Fruit fly (Drosophila melanogaster) whole organism, larva: Measurements from ENCODE around the gene Tango6.

ENCODE experiments used
- noc ChIP-seq: fragments of 200-800 bp; sonication (Bioruptor generic); optimal IDR thresholded peaks from 3 replicates; lab custom pipeline; 2019; ENCODE audit warnings: missing biosample characterization, mild to moderate bottlenecking, missing genetic modification characterization, moderate library complexity

The Tango6 gene

DNA sequence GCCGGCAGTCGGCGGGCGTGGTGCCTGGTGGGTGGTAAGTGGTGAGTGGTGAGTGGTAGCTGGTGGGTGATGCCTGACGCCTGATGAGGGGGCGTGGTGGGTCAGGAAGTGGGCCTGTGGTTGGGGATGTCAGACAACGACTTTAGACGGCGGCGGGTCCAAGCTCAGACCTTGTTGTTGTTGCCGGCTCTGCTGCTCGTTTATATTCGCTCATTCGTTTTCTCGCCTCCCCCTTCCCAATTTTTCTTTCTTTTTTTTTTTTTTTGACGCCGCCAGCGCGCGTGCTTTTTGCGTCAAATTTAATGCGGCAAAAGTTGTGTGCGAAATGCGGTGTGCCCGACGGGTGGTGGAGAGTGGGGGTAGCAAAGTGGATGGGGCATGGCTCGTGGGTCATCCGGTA, 50.8 kb downstream of the Tango6 start:
- no peak for TF ChIP-seq noc (tag; lab: Kevin White, UChicago)
